Worm (Caenorhabditis elegans) whole organism, midembryonic: ENCODE measurements around the gene col-153.

Experiments
- T22C8.4 ChIP-seq: fragments of 200-800 bp; sonication (Bioruptor generic); IDR thresholded peaks from 2 replicates; pipeline ENCODE4 v1.3.6; 2022; ENCODE audit warnings: missing genetic modification characterization, missing compliant biosample characterization
- cog-1 ChIP-seq: sonication (generic microtip); optimal IDR thresholded peaks from 2 replicates; lab custom pipeline; 2016; ENCODE audit warnings: missing genetic modification characterization, missing compliant biosample characterization
- flt-1 ChIP-seq: fragments of 200-800 bp; sonication (Bioruptor generic); IDR thresholded peaks from 2 replicates; pipeline ENCODE4 v1.3.6; 2022; ENCODE audit warnings: missing genetic modification characterization, missing compliant biosample characterization
- klf-2 ChIP-seq: fragments of 200-800 bp; sonication (Bioruptor generic); conservative IDR thresholded peaks from 2 replicates; pipeline ENCODE4 v1.3.6; 2022; ENCODE audit warnings: missing genetic modification reagents, missing genetic modification characterization, missing compliant biosample characterization
- med-1 ChIP-seq: sonication (generic microtip); optimal IDR thresholded peaks from 2 replicates; lab custom pipeline; 2017; ENCODE audit warnings: missing genetic modification characterization, mild to moderate bottlenecking, missing compliant biosample characterization, antibody characterized with exemption, missing genetic modification reagents; ENCODE audit not compliant: insufficient read depth
- ref-1 ChIP-seq: fragments of 200-800 bp; sonication (Bioruptor generic); conservative IDR thresholded peaks from 2 replicates; pipeline ENCODE4 v1.3.6; 2022; ENCODE audit warnings: missing genetic modification reagents, missing genetic modification characterization, missing compliant biosample characterization
- ztf-23 ChIP-seq: fragments of 200-800 bp; sonication (Bioruptor generic); IDR thresholded peaks from 2 replicates; pipeline ENCODE4 v1.3.6; 2022; ENCODE audit warnings: missing genetic modification reagents, missing genetic modification characterization, missing compliant biosample characterization
- ztf-29 ChIP-seq: fragments of 200-800 bp; sonication (Bioruptor generic); IDR thresholded peaks from 2 replicates; pipeline ENCODE4 v1.3.6; 2022; ENCODE audit warnings: missing genetic modification reagents, missing genetic modification characterization, missing compliant biosample characterization

- no peak for TF ChIP-seq flt-1 (GFP tag; lab: Robert Waterston, UW)
- no peak for TF ChIP-seq klf-2 (GFP tag; lab: Robert Waterston, UW)
- no peak for TF ChIP-seq T22C8.4 (GFP tag; lab: Robert Waterston, UW)
- TF ChIP-seq ztf-29 (GFP tag; lab: Robert Waterston, UW), result no peak
- no peak for TF ChIP-seq ref-1 (GFP tag; lab: Robert Waterston, UW)
- TF ChIP-seq med-1 (GFP tag; lab: Kevin White, UChicago), result no peak
- no peak for TF ChIP-seq cog-1 (tag; lab: Kevin White, UChicago)
- no peak for TF ChIP-seq ztf-23 (GFP tag; lab: Robert Waterston, UW)
Observed at ce11 chrV:10960544-10960943, 10.9 kb downstream of the col-153 start, which contains the start of gene vps-36.
